Worm (Caenorhabditis elegans) whole organism, midembryonic: ENCODE data around the gene cct-2.

Experiments
- flt-1 ChIP-seq: fragments of 200-800 bp; sonication (Bioruptor generic); IDR thresholded peaks from 2 replicates; pipeline ENCODE4 v1.3.6; 2022; ENCODE audit warnings: missing genetic modification characterization, missing compliant biosample characterization
- med-1 ChIP-seq: sonication (generic microtip); optimal IDR thresholded peaks from 2 replicates; lab custom pipeline; 2017; ENCODE audit warnings: missing genetic modification characterization, mild to moderate bottlenecking, missing compliant biosample characterization, antibody characterized with exemption, missing genetic modification reagents; ENCODE audit not compliant: insufficient read depth
- ref-1 ChIP-seq: fragments of 200-800 bp; sonication (Bioruptor generic); conservative IDR thresholded peaks from 2 replicates; pipeline ENCODE4 v1.3.6; 2022; ENCODE audit warnings: missing genetic modification reagents, missing genetic modification characterization, missing compliant biosample characterization

DNA sequence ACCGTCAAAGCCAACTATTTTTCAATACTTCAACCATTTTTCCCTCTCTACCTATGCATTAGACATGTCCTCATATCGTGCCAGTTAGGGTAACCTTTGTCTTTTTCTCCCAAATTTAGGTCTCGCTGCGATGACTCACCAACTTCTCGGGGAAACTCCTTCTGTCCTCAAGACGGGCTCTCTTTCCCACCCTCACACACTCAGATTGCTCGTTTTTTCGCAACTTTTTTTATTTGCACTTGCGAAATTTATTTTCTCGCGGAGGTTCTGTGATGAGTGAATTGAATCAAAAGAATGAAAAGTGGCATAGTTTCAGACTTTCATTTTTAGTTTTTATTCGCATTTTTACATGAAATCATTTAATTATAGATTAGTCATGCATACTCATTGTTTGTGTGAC lies 7.2 kb upstream of the cct-2 start:
- no peak for TF ChIP-seq med-1 (GFP tag; lab: Kevin White, UChicago)
- TF ChIP-seq flt-1: no peak
- TF ChIP-seq ref-1 (GFP tag; lab: Robert Waterston, UW): no peak
